Fruit fly (Drosophila melanogaster): Measurements from ENCODE around the gene Adi1.
A peak's percentile ranks its signal among the peaks of the same experiment; 100 is the strongest.

The Adi1 gene

DNA sequence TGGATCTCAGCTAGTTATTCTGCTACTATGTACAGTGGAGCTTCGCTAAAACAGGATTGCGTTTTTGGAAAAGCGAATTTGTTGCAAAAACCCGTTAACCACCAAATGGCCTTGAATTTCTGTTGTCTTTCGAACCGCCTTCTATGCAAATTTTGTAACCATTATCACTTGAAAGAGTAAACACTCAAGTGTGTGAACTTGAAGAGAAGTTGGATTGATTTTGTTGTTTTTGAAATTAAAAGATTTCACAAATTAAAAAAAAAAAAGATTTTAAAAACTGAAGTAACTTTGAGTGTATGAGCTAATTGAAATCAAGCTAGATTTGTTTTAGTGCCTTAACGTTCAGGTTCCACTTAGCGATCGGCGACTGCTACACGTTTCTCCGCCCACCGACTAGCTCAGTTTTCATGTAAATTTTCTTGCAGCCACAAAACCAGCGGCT lies 20.7 kb downstream of the Adi1 start (continued):
- TF ChIP-seq inv (GFP tag; IDR thresholded peaks at IDR 0.05; ENCODE audit: partially characterized antibody) (no peak), Ptx1 (GFP tag; IDR thresholded peaks at IDR 0.05) (peak; percentile 84), CG3065 (GFP tag; optimal IDR thresholded peaks at IDR 0.05) (no peak), vnd (GFP tag; IDR thresholded peaks at IDR 0.05; ENCODE audit: partially characterized antibody) (no peak), TFAM (GFP tag; optimal IDR thresholded peaks at IDR 0.05) (no peak), CG32532 (GFP tag; IDR thresholded peaks at IDR 0.05) (peak; percentile 78), E2f2 (GFP tag; IDR thresholded peaks at IDR 0.05) (peak; percentile 49; the same call in 1 of the 2 replicates), az2 (GFP tag; optimal IDR thresholded peaks at IDR 0.05) (peak; percentile 46), kay (GFP tag; optimal IDR thresholded peaks at IDR 0.05) (no peak), CG12744 (GFP tag; optimal IDR thresholded peaks at IDR 0.05) (peak; percentile 13), Dll (GFP tag; IDR thresholded peaks at IDR 0.05; ENCODE audit: partially characterized antibody) (no peak), Hey (tag; optimal IDR thresholded peaks at IDR 0.05) (no peak), CG11247 (GFP tag; IDR thresholded peaks at IDR 0.05) (no peak), Hr3 (GFP tag; optimal IDR thresholded peaks at IDR 0.05) (peak; percentile 36), tup (GFP tag; optimal IDR thresholded peaks at IDR 0.05) (no peak), CG10274 (GFP tag; optimal IDR thresholded peaks at IDR 0.05) (peak; percentile 18), slbo (GFP tag; IDR thresholded peaks at IDR 0.05) (peak; percentile 56), D (optimal IDR thresholded peaks at IDR 0.05) (no peak), D (GFP tag; optimal IDR thresholded peaks at IDR 0.05) (peak; percentile 63), tio (GFP tag; optimal IDR thresholded peaks at IDR 0.05) (no peak), BEAF-32 (GFP tag; optimal IDR thresholded peaks at IDR 0.05) (no peak), Myb (GFP tag; optimal IDR thresholded peaks at IDR 0.05) (peak; percentile 41), salm (tag; optimal IDR thresholded peaks at IDR 0.05) (no peak), slou (GFP tag; optimal IDR thresholded peaks at IDR 0.05) (no peak), CkIIα-i1 (GFP tag; IDR thresholded peaks at IDR 0.05) (no peak), lab (GFP tag; optimal IDR thresholded peaks at IDR 0.05) (peak; percentile 74), CG8924 (tag; optimal IDR thresholded peaks at IDR 0.05) (peak; percentile 31), zfh1 (GFP tag; IDR thresholded peaks at IDR 0.05) (peak; percentile 64; the same call in 2 of the 3 replicates), HHEX (GFP tag; optimal IDR thresholded peaks at IDR 0.05) (peak; percentile 78), NfI (GFP tag; optimal IDR thresholded peaks at IDR 0.05) (peak; percentile 46), CG14667 (GFP tag; IDR thresholded peaks at IDR 0.05) (peak; percentile 53), CG10959 (GFP tag; IDR thresholded peaks at IDR 0.05) (0 out of 2 replicates have a peak, but pooled peaks have one; percentile 27), CG34376 (GFP tag; optimal IDR thresholded peaks at IDR 0.05) (no peak), CG1529 (GFP tag; optimal IDR thresholded peaks at IDR 0.05) (peak; percentile 16), CG31365 (tag; optimal IDR thresholded peaks at IDR 0.05) (no peak), Nf-YB (GFP tag; optimal IDR thresholded peaks at IDR 0.05) (peak; percentile 16), CG34224 (GFP tag; IDR thresholded peaks at IDR 0.05; ENCODE audit: partially characterized antibody) (no peak), CG13424 (tag; optimal IDR thresholded peaks at IDR 0.05) (peak; percentile 59), CG13296 (GFP tag; optimal IDR thresholded peaks at IDR 0.05) (peak; percentile 70), CG4707 (GFP tag; optimal IDR thresholded peaks at IDR 0.05) (no peak), CG31224 (GFP tag; IDR thresholded peaks at IDR 0.05) (no peak), CG12219 (GFP tag; optimal IDR thresholded peaks at IDR 0.05) (no peak), CTCF (GFP tag; optimal IDR thresholded peaks at IDR 0.05) (peak; percentile 9), CG10979 (tag; optimal IDR thresholded peaks at IDR 0.05) (peak; percentile 68), D19A (tag; optimal IDR thresholded peaks at IDR 0.05) (no peak), esg (GFP tag; conservative IDR thresholded peaks at IDR 0.05) (peak; percentile 70), CG10431 (GFP tag; optimal IDR thresholded peaks at IDR 0.05) (no peak), Sry-δ (GFP tag; optimal IDR thresholded peaks at IDR 0.05) (peak; percentile 11), gro (GFP tag; optimal IDR thresholded peaks at IDR 0.05) (no peak), BtbVII (GFP tag; optimal IDR thresholded peaks at IDR 0.05) (peak; percentile 50), CG4730 (GFP tag; IDR thresholded peaks at IDR 0.05) (0 out of 2 replicates have a peak, but pooled peaks have one; percentile 34), Usf (GFP tag; optimal IDR thresholded peaks at IDR 0.05) (peak; percentile 33)
